Fruit fly (Drosophila melanogaster) whole organism, adult: ENCODE results near the gene Argk1.

Source experiments
- CG11617 ChIP-seq: fragments of 200-800 bp; sonication (Bioruptor generic); optimal IDR thresholded peaks from 2 replicates; lab custom pipeline; 2017; ENCODE audit warnings: mild to moderate bottlenecking, missing biosample characterization, missing genetic modification reagents, missing genetic modification characterization
- CG12768 ChIP-seq: fragments of 200-800 bp; sonication (Bioruptor generic); optimal IDR thresholded peaks from 2 replicates; lab custom pipeline; 2017; ENCODE audit warnings: missing biosample characterization, missing genetic modification characterization, mild to moderate bottlenecking, moderate library complexity, missing genetic modification reagents
- CG14711 ChIP-seq: fragments of 200-800 bp; sonication (Bioruptor generic); optimal IDR thresholded peaks from 2 replicates; lab custom pipeline; 2018; ENCODE audit warnings: missing biosample characterization, mild to moderate bottlenecking, missing genetic modification characterization, moderate library complexity
- CG1620 ChIP-seq: fragments of 200-800 bp; sonication (Bioruptor generic); optimal IDR thresholded peaks from 2 replicates; lab custom pipeline; 2016; ENCODE audit warnings: missing biosample characterization, missing genetic modification characterization
- CG33017 ChIP-seq: fragments of 200-800 bp; sonication (Bioruptor generic); optimal IDR thresholded peaks from 2 replicates; lab custom pipeline; 2018; ENCODE audit warnings: missing biosample characterization, mild to moderate bottlenecking, missing genetic modification characterization, moderate library complexity
- CG5204 ChIP-seq: fragments of 200-800 bp; sonication (Bioruptor generic); optimal IDR thresholded peaks from 2 replicates; lab custom pipeline; 2016; ENCODE audit warnings: missing biosample characterization, missing genetic modification characterization
- CG7045 ChIP-seq: fragments of 200-800 bp; sonication (Bioruptor generic); optimal IDR thresholded peaks from 2 replicates; lab custom pipeline; 2017; ENCODE audit warnings: missing biosample characterization, mild to moderate bottlenecking, missing genetic modification characterization
- CG7101 ChIP-seq: fragments of 200-800 bp; sonication (Bioruptor generic); optimal IDR thresholded peaks from 2 replicates; lab custom pipeline; 2018; ENCODE audit warnings: missing biosample characterization, mild to moderate bottlenecking, missing genetic modification characterization, moderate library complexity
- Clk ChIP-seq: fragments of 200-800 bp; sonication (Bioruptor generic); optimal IDR thresholded peaks from 2 replicates; lab custom pipeline; 2017; ENCODE audit warnings: missing biosample characterization, missing genetic modification characterization
- Crg-1 ChIP-seq: fragments of 200-800 bp; sonication (Bioruptor generic); optimal IDR thresholded peaks from 2 replicates; lab custom pipeline; 2016; ENCODE audit warnings: missing biosample characterization, missing genetic modification characterization
- Hr96 ChIP-seq: fragments of 200-800 bp; sonication (Bioruptor generic); optimal IDR thresholded peaks from 2 replicates; lab custom pipeline; 2016; ENCODE audit warnings: missing biosample characterization, missing genetic modification characterization
- Mnt ChIP-seq: fragments of 200-800 bp; sonication (Bioruptor generic); optimal IDR thresholded peaks from 2 replicates; lab custom pipeline; 2016; ENCODE audit warnings: missing biosample characterization, mild to moderate bottlenecking, missing genetic modification characterization
- bab1 ChIP-seq: fragments of 200-800 bp; sonication (Bioruptor generic); optimal IDR thresholded peaks from 3 replicates; lab custom pipeline; 2019; ENCODE audit warnings: missing biosample characterization, mild to moderate bottlenecking, missing genetic modification characterization, moderate library complexity
- cic ChIP-seq: fragments of 200-800 bp; sonication (Bioruptor generic); optimal IDR thresholded peaks from 2 replicates; lab custom pipeline; 2017; ENCODE audit warnings: missing biosample characterization, mild to moderate bottlenecking, missing genetic modification characterization, moderate library complexity
- cnc ChIP-seq, 2 experiments: fragments of >200 bp; optimal IDR thresholded peaks; 2 replicates each; lab custom pipeline; 2017
- kay ChIP-seq: fragments of 200-800 bp; sonication (Bioruptor generic); peaks from one replicate; lab custom pipeline; 2016; ENCODE audit warnings: missing biosample characterization, missing genetic modification characterization, borderline replicate concordance
- ovo ChIP-seq: fragments of 200-800 bp; sonication (Bioruptor generic); optimal IDR thresholded peaks from 2 replicates; lab custom pipeline; 2016; ENCODE audit warnings: missing biosample characterization, missing genetic modification characterization
- pad ChIP-seq: fragments of 200-800 bp; sonication (Bioruptor generic); optimal IDR thresholded peaks from 3 replicates; lab custom pipeline; 2017; ENCODE audit warnings: missing biosample characterization, missing genetic modification characterization, mild to moderate bottlenecking, moderate library complexity, missing genetic modification reagents
- tj ChIP-seq: fragments of 200-800 bp; sonication (Bioruptor generic); optimal IDR thresholded peaks from 3 replicates; lab custom pipeline; 2017; ENCODE audit warnings: missing biosample characterization, mild to moderate bottlenecking, missing genetic modification characterization, moderate library complexity
- toe ChIP-seq: fragments of 200-800 bp; sonication (Bioruptor generic); optimal IDR thresholded peaks from 2 replicates; lab custom pipeline; 2016; ENCODE audit warnings: missing biosample characterization, missing genetic modification characterization

Gene Argk1

dm6 chr3L:9052798-9053541, 12.9 kb downstream of the Argk1 start:
- TF ChIP-seq CG11617 (no peak), cnc (optimal IDR thresholded peaks at IDR 0.05; lab: Kevin White, UChicago) (no peak), kay (GFP tag; lab: Kevin White, UChicago) (peak; percentile 67), Crg-1 (GFP tag; lab: Kevin White, UChicago) (no peak), ovo (GFP tag; lab: Kevin White, UChicago) (no peak), Hr96 (GFP tag; lab: Kevin White, UChicago) (peak; percentile 43), toe (GFP tag; lab: Kevin White, UChicago) (no peak), cic (GFP tag; lab: Kevin White, UChicago) (peak; percentile 65), pad (GFP tag; lab: Kevin White, UChicago) (no peak), CG5204 (no peak), Mnt (GFP tag; lab: Kevin White, UChicago) (no peak), CG33017 (tag; lab: Kevin White, UChicago) (no peak)

- TF ChIP-seq toe (GFP tag; lab: Kevin White, UChicago): no peak
- TF ChIP-seq Mnt (GFP tag; lab: Kevin White, UChicago): no peak
- TF ChIP-seq CG14711: no peak
- TF ChIP-seq Clk (GFP tag; lab: Kevin White, UChicago): no peak
- TF ChIP-seq CG12768 (GFP tag; lab: Kevin White, UChicago): no peak
- no peak for TF ChIP-seq Crg-1 (GFP tag; lab: Kevin White, UChicago)
- TF ChIP-seq CG7101 (tag; lab: Kevin White, UChicago): no peak
- TF ChIP-seq CG11617: no peak
- TF ChIP-seq cic (GFP tag; lab: Kevin White, UChicago): no peak
These were observed 14.0 kb downstream of the Argk1 start for dm6 chr3L:9051830-9052259.

dm6 chr3L:9050447-9051069, 15.3 kb downstream of the Argk1 start:
- TF ChIP-seq ovo (GFP tag; lab: Kevin White, UChicago) (no peak), CG1620 (GFP tag; lab: Kevin White, UChicago) (no peak), CG7101 (tag; lab: Kevin White, UChicago) (no peak), CG14711 (no peak), Hr96 (GFP tag; lab: Kevin White, UChicago) (no peak), cnc (optimal IDR thresholded peaks at IDR 0.05; lab: Kevin White, UChicago) (no peak), pad (GFP tag; lab: Kevin White, UChicago) (no peak), CG5204 (no peak), CG12768 (GFP tag; lab: Kevin White, UChicago) (no peak), CG7045 (GFP tag; lab: Kevin White, UChicago) (no peak), tj (GFP tag; lab: Kevin White, UChicago) (no peak), Crg-1 (GFP tag; lab: Kevin White, UChicago) (no peak)

dm6 chr3L:9047062-9047461, 18.8 kb downstream of the Argk1 start, which contains the start of gene Argk2:
TSS of gene Argk2 (plus strand) at chr3L:9047439.
- TF ChIP-seq kay (GFP tag; lab: Kevin White, UChicago) (no peak), cic (GFP tag; lab: Kevin White, UChicago) (no peak), CG7101 (tag; lab: Kevin White, UChicago) (no peak), Mnt (GFP tag; lab: Kevin White, UChicago) (no peak)

- TF ChIP-seq CG7101 (tag; lab: Kevin White, UChicago): no peak
These were observed 19.6 kb downstream of the Argk1 start for dm6 chr3L:9046274-9046673.

- TF ChIP-seq ovo (GFP tag; lab: Kevin White, UChicago): no peak
- TF ChIP-seq toe (GFP tag; lab: Kevin White, UChicago): no peak
- no peak for TF ChIP-seq CG11617
- no peak for TF ChIP-seq pad (GFP tag; lab: Kevin White, UChicago)
- TF ChIP-seq CG1620 (GFP tag; lab: Kevin White, UChicago): no peak
- no peak for TF ChIP-seq Hr96 (GFP tag; lab: Kevin White, UChicago)
- TF ChIP-seq cic (GFP tag; lab: Kevin White, UChicago): no peak
- no peak for TF ChIP-seq CG5204
- TF ChIP-seq tj (GFP tag; lab: Kevin White, UChicago): no peak
- no peak for TF ChIP-seq bab1 (GFP tag; lab: Kevin White, UChicago)
- no peak for TF ChIP-seq CG7045 (GFP tag; lab: Kevin White, UChicago)
- TF ChIP-seq Clk (GFP tag; lab: Kevin White, UChicago): no peak
- TF ChIP-seq kay (GFP tag; lab: Kevin White, UChicago): no peak
- TF ChIP-seq CG14711: no peak
- no peak for TF ChIP-seq Mnt (GFP tag; lab: Kevin White, UChicago)
- TF ChIP-seq CG33017 (tag; lab: Kevin White, UChicago): no peak
- no peak for TF ChIP-seq CG12768 (GFP tag; lab: Kevin White, UChicago)
- TF ChIP-seq cnc (optimal IDR thresholded peaks at IDR 0.05; lab: Kevin White, UChicago): no peak
These were observed 20.5 kb downstream of the Argk1 start for dm6 chr3L:9045318-9045717.
